Worm (Caenorhabditis elegans): ENCODE data around the gene T15B7.1.

The T15B7.1 gene

DNA sequence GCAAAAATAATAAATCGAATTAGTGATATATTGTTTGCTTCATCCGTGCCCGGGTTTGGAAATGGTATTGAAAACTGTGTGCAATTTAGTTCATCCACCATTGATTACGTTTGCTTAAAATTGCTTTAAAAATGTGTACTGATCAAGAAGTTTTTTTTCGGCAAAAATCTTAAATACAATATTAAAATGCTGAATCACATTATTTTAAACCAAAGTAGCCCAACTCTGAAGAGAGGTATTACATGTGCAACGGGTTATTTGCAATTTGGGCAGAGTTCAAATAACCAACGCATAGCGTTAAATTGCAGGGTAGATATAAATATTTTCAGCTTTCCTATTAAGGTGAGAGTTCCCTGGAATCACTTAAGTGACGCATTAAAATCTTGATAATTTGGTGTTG lies 25.4 kb upstream of the T15B7.1 start, which contains the start of gene dmsr-14:
TSS of gene dmsr-14 (minus strand) at position 101 of the 400 bp plus-strand sequence.
- TF ChIP-seq nhr-11 (tag; optimal IDR thresholded peaks at IDR 0.05) (no peak), ceh-18 (tag; optimal IDR thresholded peaks at IDR 0.05) (no peak), hlh-30 (tag; optimal IDR thresholded peaks at IDR 0.05; ENCODE audit: insufficient read depth) (no peak), ceh-2 (tag; optimal IDR thresholded peaks at IDR 0.05) (no peak), unc-86 (tag; optimal IDR thresholded peaks at IDR 0.05) (no peak), ceh-30 (tag; optimal IDR thresholded peaks at IDR 0.05) (no peak), pros-1 (tag; optimal IDR thresholded peaks at IDR 0.05) (no peak), Y22D7AL.16 (tag; optimal IDR thresholded peaks at IDR 0.05) (no peak), fkh-10 (GFP tag; optimal IDR thresholded peaks at IDR 0.05) (no peak), ztf-16 (tag; optimal IDR thresholded peaks at IDR 0.05) (no peak), rnt-1 (tag; optimal IDR thresholded peaks at IDR 0.05) (no peak), ceh-14 (tag; optimal IDR thresholded peaks at IDR 0.05) (no peak), ttx-3 (tag; optimal IDR thresholded peaks at IDR 0.05) (no peak), tbx-7 (tag; optimal IDR thresholded peaks at IDR 0.05) (no peak), C38D4.7 (GFP tag; optimal IDR thresholded peaks at IDR 0.05) (no peak), ceh-6 (GFP tag; optimal IDR thresholded peaks at IDR 0.05) (no peak), fkh-6 (tag; optimal IDR thresholded peaks at IDR 0.05) (no peak), lim-6 (tag; optimal IDR thresholded peaks at IDR 0.05) (no peak), nhr-232 (tag; optimal IDR thresholded peaks at IDR 0.05) (no peak)

DNA sequence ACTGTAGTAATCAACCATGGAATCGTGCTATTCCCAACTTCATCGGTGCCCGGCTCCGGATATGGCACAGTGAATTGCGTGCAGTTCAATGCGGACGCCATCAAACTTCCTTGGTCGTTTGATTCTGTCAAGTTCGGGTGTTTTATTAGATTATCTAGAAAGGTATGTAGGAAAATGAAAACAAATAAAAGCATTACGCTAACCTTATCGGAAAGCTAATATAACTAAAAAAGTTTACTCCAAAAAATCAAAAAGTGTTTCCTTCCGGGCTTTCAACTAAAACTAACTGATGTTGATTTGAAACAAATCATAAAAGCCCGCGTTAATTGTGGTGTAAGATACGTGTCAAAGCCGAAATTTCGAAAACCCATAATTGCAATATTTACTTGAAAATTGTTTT lies 22.7 kb upstream of the T15B7.1 start, which contains the start of gene dmsr-13:
TSS of gene dmsr-13 (minus strand) at position 101 of the 400 bp plus-strand sequence.
- TF ChIP-seq Y22D7AL.16 (tag; optimal IDR thresholded peaks at IDR 0.05) (no peak), ceh-18 (tag; optimal IDR thresholded peaks at IDR 0.05) (no peak), fkh-10 (GFP tag; optimal IDR thresholded peaks at IDR 0.05) (no peak), pha-4 (tag; optimal IDR thresholded peaks at IDR 0.05) (no peak), unc-55 (GFP tag; optimal IDR thresholded peaks at IDR 0.05) (no peak), pha-2 (tag; optimal IDR thresholded peaks at IDR 0.05) (no peak), ceh-30 (tag; optimal IDR thresholded peaks at IDR 0.05) (no peak), mec-3 (tag; optimal IDR thresholded peaks at IDR 0.05; ENCODE audit: borderline replicate concordance) (no peak), fax-1 (tag; optimal IDR thresholded peaks at IDR 0.05) (no peak), ceh-6 (GFP tag; optimal IDR thresholded peaks at IDR 0.05) (no peak), hlh-13 (GFP tag; optimal IDR thresholded peaks at IDR 0.05) (no peak), ceh-9 (tag; optimal IDR thresholded peaks at IDR 0.05) (no peak), madf-2 (tag; optimal IDR thresholded peaks at IDR 0.05) (no peak)

DNA sequence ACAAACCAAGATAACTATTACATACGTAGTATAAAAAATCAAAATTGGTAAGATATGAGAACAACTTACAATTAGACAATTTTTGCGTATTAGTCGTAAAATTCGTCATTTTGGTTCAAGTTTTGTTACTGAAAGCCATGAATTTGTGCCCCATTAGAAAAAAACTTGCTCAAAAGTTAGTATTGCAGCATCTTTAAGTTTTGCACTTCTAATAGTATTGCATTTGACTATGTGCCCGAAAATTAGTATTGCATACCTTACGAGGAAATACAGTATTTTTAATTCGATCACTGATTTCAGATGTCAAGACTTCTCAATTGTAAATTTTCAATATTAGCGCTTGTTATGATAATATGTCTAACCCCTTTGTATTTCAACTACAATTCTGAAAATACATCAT lies 21.0 kb upstream of the T15B7.1 start, which contains the start of gene T15B7.8:
TSS of gene T15B7.8 (plus strand) at position 301 of the 400 bp plus-strand sequence.
- TF ChIP-seq elt-2 (tag; optimal IDR thresholded peaks at IDR 0.05) (no peak), unc-86 (tag; optimal IDR thresholded peaks at IDR 0.05) (no peak), elt-4 (tag; optimal IDR thresholded peaks at IDR 0.05) (no peak), gmeb-2 (tag; optimal IDR thresholded peaks at IDR 0.05) (no peak), ref-2 (tag; optimal IDR thresholded peaks at IDR 0.05) (no peak), syd-9 (tag; optimal IDR thresholded peaks at IDR 0.05) (no peak), pros-1 (tag; optimal IDR thresholded peaks at IDR 0.05) (no peak), ama-1 (optimal IDR thresholded peaks at IDR 0.05) (no peak), odd-2 (tag; optimal IDR thresholded peaks at IDR 0.05) (no peak), rnt-1 (tag; optimal IDR thresholded peaks at IDR 0.05) (no peak), ceh-6 (GFP tag; optimal IDR thresholded peaks at IDR 0.05) (no peak), hlh-13 (GFP tag; optimal IDR thresholded peaks at IDR 0.05) (no peak), fkh-10 (GFP tag; optimal IDR thresholded peaks at IDR 0.05) (no peak), ceh-18 (tag; optimal IDR thresholded peaks at IDR 0.05) (no peak), K09A11.1 (tag; optimal IDR thresholded peaks at IDR 0.05; ENCODE audit: insufficient read depth) (no peak), sdc-2 (tag; optimal IDR thresholded peaks at IDR 0.05) (no peak), pax-1 (tag; optimal IDR thresholded peaks at IDR 0.05) (no peak), K02D7.2 (tag; optimal IDR thresholded peaks at IDR 0.05) (no peak), ceh-24 (tag; optimal IDR thresholded peaks at IDR 0.05) (no peak), ceh-45 (GFP tag; IDR thresholded peaks at IDR 0.05) (no peak)

Data from whole organism, late embryonic.